Fruit fly (Drosophila melanogaster): ENCODE measurements around the gene Cubn.

The Cubn gene

dm6 chrX:9520175-9520574 lies 50.9 kb downstream of the Cubn start:
- no peak for TF ChIP-seq CG33017 (tag; optimal IDR thresholded peaks at IDR 0.05)
- no peak for TF ChIP-seq ovo (GFP tag; optimal IDR thresholded peaks at IDR 0.05)
- TF ChIP-seq CG7101 (tag; optimal IDR thresholded peaks at IDR 0.05) = no peak
- no peak for TF ChIP-seq CG11617 (GFP tag; optimal IDR thresholded peaks at IDR 0.05)
- TF ChIP-seq Crg-1 (GFP tag; optimal IDR thresholded peaks at IDR 0.05) = no peak
- TF ChIP-seq Mnt (GFP tag; optimal IDR thresholded peaks at IDR 0.05) = no peak
- TF ChIP-seq cnc (optimal IDR thresholded peaks at IDR 0.05) = no peak
- no peak for TF ChIP-seq CG14711 (tag; optimal IDR thresholded peaks at IDR 0.05)
- no peak for TF ChIP-seq cic (GFP tag; optimal IDR thresholded peaks at IDR 0.05)
- no peak for TF ChIP-seq kay (GFP tag; ENCODE audit: borderline replicate concordance)
- no peak for TF ChIP-seq CG1620 (GFP tag; optimal IDR thresholded peaks at IDR 0.05)
- TF ChIP-seq pad (GFP tag; optimal IDR thresholded peaks at IDR 0.05) = no peak
- no peak for TF ChIP-seq CG7045 (GFP tag; optimal IDR thresholded peaks at IDR 0.05)
- no peak for TF ChIP-seq Hr96 (GFP tag; optimal IDR thresholded peaks at IDR 0.05)
- no peak for TF ChIP-seq Clk (GFP tag; optimal IDR thresholded peaks at IDR 0.05)
- no peak for TF ChIP-seq CG12768 (GFP tag; optimal IDR thresholded peaks at IDR 0.05)
- TF ChIP-seq toe (GFP tag; optimal IDR thresholded peaks at IDR 0.05) = no peak
- no peak for TF ChIP-seq CG5204 (GFP tag; optimal IDR thresholded peaks at IDR 0.05)

dm6 chrX:9511224-9511623 lies 59.9 kb downstream of the Cubn start, which contains the start of gene CG34028:
Gene CG34028, plus strand, starts transcription at chrX:9511524.
- TF ChIP-seq bab1 (GFP tag; optimal IDR thresholded peaks at IDR 0.05) (no peak), pad (GFP tag; optimal IDR thresholded peaks at IDR 0.05) (no peak), kay (GFP tag; ENCODE audit: borderline replicate concordance) (no peak), Clk (GFP tag; optimal IDR thresholded peaks at IDR 0.05) (no peak), cnc (optimal IDR thresholded peaks at IDR 0.05) (no peak), CG12768 (GFP tag; optimal IDR thresholded peaks at IDR 0.05) (no peak), Crg-1 (GFP tag; optimal IDR thresholded peaks at IDR 0.05) (no peak), CG11617 (GFP tag; optimal IDR thresholded peaks at IDR 0.05) (no peak), cic (GFP tag; optimal IDR thresholded peaks at IDR 0.05) (no peak), ovo (GFP tag; optimal IDR thresholded peaks at IDR 0.05) (no peak), tj (GFP tag; optimal IDR thresholded peaks at IDR 0.05) (no peak), CG33017 (tag; optimal IDR thresholded peaks at IDR 0.05) (no peak), Hr96 (GFP tag; optimal IDR thresholded peaks at IDR 0.05) (no peak), CG7101 (tag; optimal IDR thresholded peaks at IDR 0.05) (no peak), CG5204 (GFP tag; optimal IDR thresholded peaks at IDR 0.05) (no peak), Mnt (GFP tag; optimal IDR thresholded peaks at IDR 0.05) (no peak), CG14711 (tag; optimal IDR thresholded peaks at IDR 0.05) (no peak), CG1620 (GFP tag; optimal IDR thresholded peaks at IDR 0.05) (no peak)
